Fruit fly (Drosophila melanogaster) whole organism, embryonic: ENCODE results near the gene Tollo.

Source experiments
- Awh ChIP-seq: fragments of 200-800 bp; sonication (Bioruptor generic); IDR thresholded peaks from 2 replicates; pipeline ENCODE4, ENCODE4 v1.3.6; 2022; ENCODE audit warnings: missing biosample characterization, missing genetic modification characterization
- Blimp-1 ChIP-seq: fragments of 200-800 bp; sonication (Bioruptor generic); optimal IDR thresholded peaks from 3 replicates; lab custom pipeline; 2018; ENCODE audit warnings: missing biosample characterization, missing genetic modification characterization, mild to moderate bottlenecking, moderate library complexity, missing genetic modification reagents
- CG10267 ChIP-seq: fragments of 200-800 bp; sonication (Bioruptor generic); optimal IDR thresholded peaks from 2 replicates; lab custom pipeline; 2018; ENCODE audit warnings: missing biosample characterization, mild to moderate bottlenecking, missing genetic modification characterization, moderate library complexity
- CG10979 ChIP-seq: fragments of 200-800 bp; sonication (Bioruptor generic); optimal IDR thresholded peaks from 2 replicates; lab custom pipeline; 2018; ENCODE audit warnings: missing biosample characterization, mild to moderate bottlenecking, missing genetic modification characterization, moderate library complexity
- CG11504 ChIP-seq: fragments of 200-800 bp; sonication (Bioruptor generic); optimal IDR thresholded peaks from 3 replicates; lab custom pipeline; 2019; ENCODE audit warnings: missing biosample characterization, mild to moderate bottlenecking, missing genetic modification characterization, moderate library complexity
- CG14710 ChIP-seq: fragments of 200-800 bp; sonication (Bioruptor generic); optimal IDR thresholded peaks from 3 replicates; lab custom pipeline; 2019; ENCODE audit warnings: missing biosample characterization, mild to moderate bottlenecking, missing genetic modification characterization, moderate library complexity
- CG15601 ChIP-seq: fragments of 200-800 bp; sonication (Bioruptor generic); optimal IDR thresholded peaks from 3 replicates; lab custom pipeline; 2019; ENCODE audit warnings: missing biosample characterization, mild to moderate bottlenecking, missing genetic modification characterization, moderate library complexity
- CG15696 ChIP-seq: fragments of 200-800 bp; sonication (Bioruptor generic); optimal IDR thresholded peaks from 2 replicates; lab custom pipeline; 2019; ENCODE audit warnings: missing biosample characterization, mild to moderate bottlenecking, missing genetic modification characterization, moderate library complexity
- CG17361 ChIP-seq: fragments of 200-800 bp; sonication (Bioruptor generic); IDR thresholded peaks from 3 replicates; pipeline ENCODE4 v1.3.6; 2022; ENCODE audit warnings: missing biosample characterization, missing genetic modification characterization
- CG17829 ChIP-seq: fragments of 200-800 bp; optimal IDR thresholded peaks from 2 replicates; lab custom pipeline; 2019; ENCODE audit warnings: missing biosample characterization, mild to moderate bottlenecking, missing genetic modification characterization, moderate library complexity
- CG18011 ChIP-seq: fragments of 200-800 bp; sonication (Bioruptor generic); optimal IDR thresholded peaks from 2 replicates; lab custom pipeline; 2017; ENCODE audit warnings: missing biosample characterization, missing genetic modification characterization, mild to moderate bottlenecking, moderate library complexity, missing genotype
- CG2116 ChIP-seq: fragments of 200-800 bp; sonication (Bioruptor generic); optimal IDR thresholded peaks from 3 replicates; lab custom pipeline; 2018; ENCODE audit warnings: missing biosample characterization, mild to moderate bottlenecking, missing genetic modification characterization
- CG30403 ChIP-seq: fragments of 200-800 bp; sonication (Bioruptor generic); optimal IDR thresholded peaks from 3 replicates; lab custom pipeline; 2016; ENCODE audit warnings: missing biosample characterization, missing genetic modification characterization
- CG42726 ChIP-seq: fragments of 200-800 bp; sonication (Bioruptor generic); IDR thresholded peaks from 2 replicates; pipeline ENCODE4 v1.3.6; 2022; ENCODE audit warnings: missing biosample characterization, missing genetic modification characterization; ENCODE audit not compliant: partially characterized antibody
- CG4424 ChIP-seq: fragments of 200-800 bp; sonication (Bioruptor generic); optimal IDR thresholded peaks from 3 replicates; lab custom pipeline; 2016; ENCODE audit warnings: missing biosample characterization, missing genetic modification characterization
- CG5180 ChIP-seq: fragments of 200-800 bp; sonication (Bioruptor generic); optimal IDR thresholded peaks from 3 replicates; lab custom pipeline; 2017; ENCODE audit warnings: missing biosample characterization, missing genetic modification characterization, mild to moderate bottlenecking, moderate library complexity, missing genetic modification reagents
- CG7556 ChIP-seq: fragments of 200-800 bp; sonication (Bioruptor generic); optimal IDR thresholded peaks from 2 replicates; lab custom pipeline; 2017; ENCODE audit warnings: missing biosample characterization, mild to moderate bottlenecking, missing genetic modification characterization
- CG7745 ChIP-seq: fragments of 200-800 bp; sonication (Bioruptor generic); optimal IDR thresholded peaks from 2 replicates; lab custom pipeline; 2018; ENCODE audit warnings: missing biosample characterization, mild to moderate bottlenecking, missing genetic modification characterization, moderate library complexity
- CG7839 ChIP-seq: fragments of 200-800 bp; sonication (Bioruptor generic); optimal IDR thresholded peaks from 3 replicates; lab custom pipeline; 2018; ENCODE audit warnings: missing biosample characterization, mild to moderate bottlenecking, missing genetic modification characterization, moderate library complexity
- CG9727 ChIP-seq: fragments of 200-800 bp; sonication (Bioruptor generic); optimal IDR thresholded peaks from 3 replicates; lab custom pipeline; 2017; ENCODE audit warnings: missing biosample characterization, mild to moderate bottlenecking, missing genetic modification characterization
- CoRest ChIP-seq: fragments of 200-800 bp; sonication (Bioruptor generic); optimal IDR thresholded peaks from 3 replicates; lab custom pipeline; 2018; ENCODE audit warnings: missing biosample characterization, mild to moderate bottlenecking, missing genetic modification characterization, moderate library complexity
- HLH4C ChIP-seq: fragments of 200-800 bp; sonication (Bioruptor generic); IDR thresholded peaks from 3 replicates; pipeline ENCODE4 v1.3.6; 2022; ENCODE audit warnings: missing biosample characterization, missing genetic modification characterization; ENCODE audit not compliant: partially characterized antibody
- Hmr ChIP-seq: fragments of 200-800 bp; sonication (Bioruptor generic); optimal IDR thresholded peaks from 3 replicates; lab custom pipeline; 2017; ENCODE audit warnings: mild to moderate bottlenecking, missing biosample characterization, missing genetic modification reagents, missing genetic modification characterization
- Lim3 ChIP-seq: fragments of 200-800 bp; sonication (Bioruptor generic); IDR thresholded peaks from 2 replicates; pipeline ENCODE4 v1.3.6; 2022; ENCODE audit warnings: missing biosample characterization, missing genetic modification characterization
- Oli ChIP-seq: fragments of 200-800 bp; sonication (Bioruptor generic); optimal IDR thresholded peaks from 2 replicates; lab custom pipeline; 2018; ENCODE audit warnings: missing biosample characterization, mild to moderate bottlenecking, missing genetic modification characterization, moderate library complexity
- Sox100B ChIP-seq: fragments of 200-800 bp; sonication (Bioruptor generic); optimal IDR thresholded peaks from 3 replicates; lab custom pipeline; 2018; ENCODE audit warnings: missing biosample characterization, mild to moderate bottlenecking, missing genetic modification characterization
- Ssrp ChIP-seq: fragments of 200-800 bp; sonication (Bioruptor generic); optimal IDR thresholded peaks from 2 replicates; lab custom pipeline; 2018; ENCODE audit warnings: missing biosample characterization, mild to moderate bottlenecking, missing genetic modification characterization, moderate library complexity
- ab ChIP-seq: fragments of 200-800 bp; sonication (Bioruptor generic); optimal IDR thresholded peaks from 2 replicates; lab custom pipeline; 2016; ENCODE audit warnings: missing biosample characterization, missing genetic modification characterization
- ac ChIP-seq: fragments of 200-800 bp; sonication (Bioruptor generic); optimal IDR thresholded peaks from 3 replicates; lab custom pipeline; 2017; ENCODE audit warnings: missing biosample characterization, mild to moderate bottlenecking, missing genetic modification characterization
- amos ChIP-seq: fragments of 200-800 bp; sonication (Bioruptor generic); IDR thresholded peaks from 2 replicates; pipeline ENCODE4 v1.3.6; 2022; ENCODE audit warnings: missing biosample characterization, missing genetic modification characterization; ENCODE audit not compliant: partially characterized antibody
- az2 ChIP-seq: fragments of 200-800 bp; sonication (Bioruptor generic); optimal IDR thresholded peaks from 3 replicates; lab custom pipeline; 2016; ENCODE audit warnings: missing biosample characterization, missing genetic modification characterization
- ci ChIP-seq: fragments of 200-800 bp; sonication (Bioruptor generic); IDR thresholded peaks from 3 replicates; pipeline ENCODE4 v1.3.6; 2022; ENCODE audit warnings: missing biosample characterization, missing genetic modification characterization
- crol ChIP-seq: fragments of 200-800 bp; sonication (Bioruptor generic); IDR thresholded peaks from 2 replicates; pipeline ENCODE4 v1.3.6; 2022; ENCODE audit warnings: missing biosample characterization, missing genetic modification characterization
- eve ChIP-seq, 2 experiments: fragments of >200 bp; optimal IDR thresholded peaks; 2 replicates each; lab custom pipeline; 2017; ENCODE audit warnings: missing biosample characterization in 2 of 2, missing genetic modification characterization in 2 of 2
- eyg ChIP-seq: fragments of 200-800 bp; sonication (Bioruptor generic); optimal IDR thresholded peaks from 3 replicates; lab custom pipeline; 2016; ENCODE audit warnings: missing biosample characterization, missing genetic modification characterization
- fd3F ChIP-seq: fragments of 200-800 bp; sonication (Bioruptor generic); optimal IDR thresholded peaks from 2 replicates; lab custom pipeline; 2018; ENCODE audit warnings: missing biosample characterization, mild to moderate bottlenecking, missing genetic modification characterization, moderate library complexity
- gsb-n ChIP-seq: fragments of 200-800 bp; sonication (Bioruptor generic); optimal IDR thresholded peaks from 3 replicates; lab custom pipeline; 2018; ENCODE audit warnings: missing biosample characterization, mild to moderate bottlenecking, missing genetic modification characterization
- kni ChIP-seq: fragments of 200-800 bp; sonication (Bioruptor generic); optimal IDR thresholded peaks from 3 replicates; lab custom pipeline; 2017; ENCODE audit warnings: mild to moderate bottlenecking, missing biosample characterization, missing genetic modification reagents, missing genetic modification characterization
- lola ChIP-seq, 3 experiments: fragments of >200 bp in 2 of 3; fragments of 200-800 bp in 1 of 3; sonication (Bioruptor generic) in 1 of 3; optimal IDR thresholded peaks; 2 replicates each; lab custom pipeline; 2017 to 2019; ENCODE audit warnings: missing biosample characterization in 3 of 3, missing genetic modification characterization in 3 of 3, mild to moderate bottlenecking in 1 of 3, moderate library complexity in 1 of 3
- pho ChIP-seq: fragments of 200-800 bp; sonication (Bioruptor generic); optimal IDR thresholded peaks from 2 replicates; lab custom pipeline; 2016; ENCODE audit warnings: missing biosample characterization, missing genetic modification characterization
- pros ChIP-seq: fragments of 200-800 bp; sonication (Bioruptor generic); optimal IDR thresholded peaks from 3 replicates; lab custom pipeline; 2019; ENCODE audit warnings: missing biosample characterization, mild to moderate bottlenecking, missing genetic modification characterization, moderate library complexity
- row ChIP-seq: fragments of 200-800 bp; sonication (Bioruptor generic); IDR thresholded peaks from 3 replicates; pipeline ENCODE4 v1.3.6; 2022; ENCODE audit warnings: missing biosample characterization, missing genetic modification characterization
- sd ChIP-seq: fragments of 200-800 bp; sonication (Bioruptor generic); optimal IDR thresholded peaks from 3 replicates; lab custom pipeline; 2018; ENCODE audit warnings: missing biosample characterization, mild to moderate bottlenecking, missing genetic modification characterization, moderate library complexity
- sens ChIP-seq: fragments of 200-800 bp; sonication (Bioruptor generic); peaks from one replicate; lab custom pipeline; 2016; ENCODE audit warnings: missing biosample characterization, missing genetic modification characterization
- sqz ChIP-seq: fragments of 200-800 bp; sonication (Bioruptor generic); optimal IDR thresholded peaks from 3 replicates; lab custom pipeline; 2018; ENCODE audit warnings: missing biosample characterization, mild to moderate bottlenecking, missing genetic modification characterization
- tgo ChIP-seq: fragments of 200-800 bp; sonication (Bioruptor generic); IDR thresholded peaks from 3 replicates; pipeline ENCODE4 v1.3.6; 2022; ENCODE audit warnings: missing biosample characterization, missing genetic modification characterization
- tio ChIP-seq: fragments of 200-800 bp; sonication (Bioruptor generic); optimal IDR thresholded peaks from 2 replicates; lab custom pipeline; 2017; ENCODE audit warnings: missing biosample characterization, missing genetic modification characterization, inconsistent platforms
- ttk ChIP-seq: fragments of 200-800 bp; sonication (Bioruptor generic); IDR thresholded peaks from 2 replicates; pipeline ENCODE4 v2.1.2; 2022; ENCODE audit warnings: missing biosample characterization, missing genetic modification characterization
- vnd ChIP-seq: fragments of 200-800 bp; sonication (Bioruptor generic); IDR thresholded peaks from 3 replicates; pipeline ENCODE4 v1.3.6; 2022; ENCODE audit warnings: missing biosample characterization, missing genetic modification characterization; ENCODE audit not compliant: partially characterized antibody
- vvl ChIP-seq: fragments of 200-800 bp; sonication (Bioruptor generic); IDR thresholded peaks from 2 replicates; pipeline ENCODE4 v1.3.6; 2022; ENCODE audit warnings: missing biosample characterization, missing genetic modification characterization

Gene Tollo

dm6 chr3L:15203097-15203496, 32.3 kb upstream of the Tollo start (continued):
- peak; percentile 48 for TF ChIP-seq row (GFP tag; lab: Robert Waterston, UW)
- TF ChIP-seq CoRest (tag; lab: Kevin White, UChicago), result peak; percentile 13
- TF ChIP-seq sens (GFP tag; lab: Kevin White, UChicago), result peak; percentile 80
- peak; percentile 21 for TF ChIP-seq CG30403 (GFP tag; lab: Kevin White, UChicago)
- peak; percentile 8 for TF ChIP-seq CG7839 (tag; lab: Kevin White, UChicago)
- no peak for TF ChIP-seq eyg (GFP tag; lab: Kevin White, UChicago)
- TF ChIP-seq CG5180 (GFP tag; lab: Kevin White, UChicago), result no peak
- TF ChIP-seq CG15696, result peak; percentile 13
- TF ChIP-seq fd3F (GFP tag; lab: Kevin White, UChicago), result no peak
- TF ChIP-seq CG10979 (tag; lab: Kevin White, UChicago), result peak; percentile 35
- 0 out of 2 replicates have a peak, but pooled peaks have one; percentile 2 for TF ChIP-seq crol
- peak; percentile 45 for TF ChIP-seq CG14710 (tag; lab: Kevin White, UChicago)
- TF ChIP-seq ac (GFP tag; lab: Kevin White, UChicago), result no peak
- peak; percentile 13 for TF ChIP-seq az2 (GFP tag; lab: Kevin White, UChicago)
- peak; percentile 1 for TF ChIP-seq CG17829 (tag; lab: Kevin White, UChicago)
- peak; percentile 23 for TF ChIP-seq Oli (tag; lab: Kevin White, UChicago)
- TF ChIP-seq CG11504, result peak; percentile 19
- TF ChIP-seq CG17361, result peak; percentile 65; the same call in 2 of the 3 replicates
- TF ChIP-seq HLH4C (GFP tag; lab: Robert Waterston, UW), result no peak
- TF ChIP-seq CG2116, result no peak
- TF ChIP-seq pho, result no peak
- peak in 1 of 3 experiments; percentile 68 for TF ChIP-seq lola (GFP tag; optimal IDR thresholded peaks at IDR 0.05; lab: Kevin White, UChicago)
- peak; percentile 27 for TF ChIP-seq CG10267 (tag; lab: Kevin White, UChicago)
- no peak for TF ChIP-seq ttk (GFP tag; lab: Robert Waterston, UW)
- peak; percentile 31 for TF ChIP-seq tio
- TF ChIP-seq ab (GFP tag; lab: Kevin White, UChicago), result no peak
- TF ChIP-seq Blimp-1 (GFP tag; lab: Kevin White, UChicago), result peak; percentile 7
- TF ChIP-seq Sox100B, result peak; percentile 16
- no peak for TF ChIP-seq tgo (GFP tag; lab: Robert Waterston, UW)
- TF ChIP-seq CG7556 (GFP tag; lab: Kevin White, UChicago), result peak; percentile 16
- TF ChIP-seq Ssrp, result peak; percentile 5
- TF ChIP-seq CG4424 (GFP tag; lab: Kevin White, UChicago), result peak; percentile 4
- no peak for TF ChIP-seq Hmr (GFP tag; lab: Kevin White, UChicago)
- no peak for TF ChIP-seq CG42726 (GFP tag; lab: Robert Waterston, UW)
- TF ChIP-seq ci (GFP tag; lab: Robert Waterston, UW), result no peak

dm6 chr3L:15203585-15203984, 31.8 kb upstream of the Tollo start:
- peak; percentile 10 for TF ChIP-seq pros (GFP tag; lab: Kevin White, UChicago)
- TF ChIP-seq gsb-n, result peak; percentile 28
- TF ChIP-seq sd (tag; lab: Kevin White, UChicago), result peak; percentile 31
- TF ChIP-seq vnd (GFP tag; lab: Robert Waterston, UW), result 0 out of 3 replicates have a peak, but pooled peaks have one; percentile 16
- TF ChIP-seq sqz, result peak; percentile 54
- no peak for TF ChIP-seq eve (GFP tag; optimal IDR thresholded peaks at IDR 0.05; lab: Kevin White, UChicago)
- no peak for TF ChIP-seq CG15601 (tag; lab: Kevin White, UChicago)
- TF ChIP-seq Lim3 (GFP tag; lab: Robert Waterston, UW), result no peak
- TF ChIP-seq CG9727 (GFP tag; lab: Kevin White, UChicago), result no peak
- peak; percentile 46 for TF ChIP-seq CG7745
- peak; percentile 75 for TF ChIP-seq Awh (GFP tag; lab: Robert Waterston, UW)
- no peak for TF ChIP-seq CG18011 (GFP tag; lab: Kevin White, UChicago)
- TF ChIP-seq vvl (GFP tag; lab: Robert Waterston, UW), result peak; percentile 57; the same call in 1 of the 2 replicates
- TF ChIP-seq amos (GFP tag; lab: Robert Waterston, UW), result no peak
- peak; percentile 68 for TF ChIP-seq kni
